Worm (Caenorhabditis elegans) whole organism, early embryonic: Measurements from ENCODE around the gene ZC196.3.

ENCODE experiments used
- B0310.2 ChIP-seq: sonication (generic microtip); optimal IDR thresholded peaks from 2 replicates; lab custom pipeline; 2016; ENCODE audit warnings: mild to moderate bottlenecking, missing genetic modification characterization, missing compliant biosample characterization
- F13C5.2 ChIP-seq: sonication (generic microtip); optimal IDR thresholded peaks from 2 replicates; lab custom pipeline; 2017; ENCODE audit warnings: mild to moderate bottlenecking, missing genetic modification characterization, inconsistent platforms, missing compliant biosample characterization
- aly-1 ChIP-seq: sonication (generic microtip); optimal IDR thresholded peaks from 2 replicates; lab custom pipeline; 2016; ENCODE audit warnings: missing genetic modification characterization, missing compliant biosample characterization
- ama-1 ChIP-seq: fragments of 150-350 bp; optimal IDR thresholded peaks from 2 replicates; lab custom pipeline; 2014
- ceh-13 ChIP-seq: fragments of 200-800 bp; sonication (Bioruptor generic); optimal IDR thresholded peaks from 2 replicates; lab custom pipeline; 2018; ENCODE audit warnings: mild to moderate bottlenecking, missing genetic modification characterization, missing compliant biosample characterization
- ceh-36 ChIP-seq: sonication (generic microtip); optimal IDR thresholded peaks from 2 replicates; lab custom pipeline; 2016; ENCODE audit warnings: missing genetic modification characterization, inconsistent platforms, missing compliant biosample characterization
- ets-7 ChIP-seq: sonication (generic microtip); optimal IDR thresholded peaks from 2 replicates; lab custom pipeline; 2016; ENCODE audit warnings: missing genotype, missing genetic modification characterization, missing compliant biosample characterization
- flt-1 ChIP-seq: fragments of 200-800 bp; sonication (Bioruptor generic); IDR thresholded peaks from 2 replicates; pipeline ENCODE4 v1.3.6; 2022; ENCODE audit warnings: missing genetic modification characterization, missing compliant biosample characterization
- hmbx-1 ChIP-seq: sonication (generic microtip); optimal IDR thresholded peaks from 2 replicates; lab custom pipeline; 2016; ENCODE audit warnings: mild to moderate bottlenecking, missing genetic modification characterization, missing compliant biosample characterization
- hmg-4 ChIP-seq: fragments of 200-800 bp; sonication (Bioruptor generic); optimal IDR thresholded peaks from 2 replicates; lab custom pipeline; 2018; ENCODE audit warnings: mild to moderate bottlenecking, missing genetic modification characterization, missing compliant biosample characterization
- hnd-1 ChIP-seq: sonication (generic microtip); optimal IDR thresholded peaks from 2 replicates; lab custom pipeline; 2016; ENCODE audit warnings: missing genetic modification characterization, missing compliant biosample characterization
- pes-1 ChIP-seq: fragments of 200-800 bp; sonication (Bioruptor generic); IDR thresholded peaks from 2 replicates; pipeline ENCODE4 v1.3.6; 2022; ENCODE audit warnings: missing genetic modification reagents, missing genetic modification characterization, missing compliant biosample characterization
- scrt-1 ChIP-seq: fragments of 200-800 bp; sonication (Bioruptor generic); IDR thresholded peaks from 2 replicates; pipeline ENCODE4 v1.3.6; 2022; ENCODE audit warnings: missing genetic modification characterization, missing compliant biosample characterization
- sea-1 ChIP-seq: fragments of 200-800 bp; sonication (Bioruptor generic); conservative IDR thresholded peaks from 2 replicates; pipeline ENCODE4 v1.3.6; 2022; ENCODE audit warnings: missing genetic modification characterization, missing compliant biosample characterization
- tbx-11 ChIP-seq: fragments of 200-800 bp; sonication (Bioruptor generic); IDR thresholded peaks from 2 replicates; pipeline ENCODE4 v1.3.6; 2022; ENCODE audit warnings: missing genetic modification characterization, missing compliant biosample characterization
- tbx-37 ChIP-seq: fragments of 200-800 bp; sonication (Bioruptor generic); conservative IDR thresholded peaks from 2 replicates; pipeline ENCODE4 v1.3.6; 2022; ENCODE audit warnings: missing genetic modification reagents, missing genetic modification characterization, missing compliant biosample characterization
- tra-4 ChIP-seq: sonication (generic microtip); optimal IDR thresholded peaks from 2 replicates; lab custom pipeline; 2017; ENCODE audit warnings: missing genetic modification characterization, missing compliant biosample characterization

The ZC196.3 gene

DNA sequence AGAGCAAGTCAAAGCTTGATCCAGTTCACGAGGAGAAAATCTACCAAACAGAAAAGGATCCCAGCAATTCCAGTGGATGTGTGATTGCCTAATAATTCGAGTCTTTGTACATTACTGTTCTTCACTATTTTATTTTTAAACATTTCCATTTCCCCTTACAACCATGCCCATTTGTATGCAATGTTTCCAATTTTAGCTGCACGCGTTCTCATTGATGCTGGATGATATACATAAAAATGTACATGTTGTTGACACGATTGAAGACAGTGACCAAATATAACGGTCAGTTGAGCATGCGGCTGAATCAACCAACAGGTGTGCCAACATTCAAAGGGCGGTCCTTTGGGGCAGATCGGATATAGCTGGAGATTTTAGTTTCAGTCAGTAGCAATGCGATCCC, 39.8 kb downstream of the ZC196.3 start, which contains the start of gene B0507.1:
Gene B0507.1 (plus strand): TSS at position 301 of the 400 bp plus-strand sequence.
- TF ChIP-seq hmbx-1 (tag; lab: Kevin White, UChicago): no peak
- no peak for TF ChIP-seq hnd-1 (tag; lab: Kevin White, UChicago)
- TF ChIP-seq aly-1 (tag; lab: Kevin White, UChicago): no peak
- no peak for TF ChIP-seq sea-1
- no peak for TF ChIP-seq tbx-37 (GFP tag; lab: Robert Waterston, UW)
- TF ChIP-seq ets-7 (tag; lab: Kevin White, UChicago): no peak
- no peak for TF ChIP-seq ceh-36 (tag; lab: Kevin White, UChicago)

DNA sequence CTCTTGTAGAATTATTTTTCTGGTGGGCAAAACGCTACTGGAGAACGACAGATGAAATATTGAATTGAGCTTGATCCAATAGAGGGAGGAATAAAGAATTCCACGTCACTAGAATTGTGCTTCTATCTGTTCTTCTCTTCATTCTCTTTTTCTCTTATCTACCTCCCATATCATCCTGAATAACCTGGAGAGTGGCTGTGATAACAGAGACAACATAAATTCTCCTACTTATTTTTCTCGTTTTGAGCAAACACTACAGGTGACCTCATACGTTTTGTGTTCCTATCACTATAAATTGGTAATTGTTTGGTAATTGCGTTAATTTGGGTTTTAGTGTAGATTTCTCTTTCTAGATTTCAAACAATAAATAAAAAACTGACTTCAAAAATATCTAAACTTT, 44.7 kb downstream of the ZC196.3 start:
- no peak for TF ChIP-seq tra-4 (tag; lab: Kevin White, UChicago)
- no peak for TF ChIP-seq ets-7 (tag; lab: Kevin White, UChicago)
- no peak for TF ChIP-seq sea-1

DNA sequence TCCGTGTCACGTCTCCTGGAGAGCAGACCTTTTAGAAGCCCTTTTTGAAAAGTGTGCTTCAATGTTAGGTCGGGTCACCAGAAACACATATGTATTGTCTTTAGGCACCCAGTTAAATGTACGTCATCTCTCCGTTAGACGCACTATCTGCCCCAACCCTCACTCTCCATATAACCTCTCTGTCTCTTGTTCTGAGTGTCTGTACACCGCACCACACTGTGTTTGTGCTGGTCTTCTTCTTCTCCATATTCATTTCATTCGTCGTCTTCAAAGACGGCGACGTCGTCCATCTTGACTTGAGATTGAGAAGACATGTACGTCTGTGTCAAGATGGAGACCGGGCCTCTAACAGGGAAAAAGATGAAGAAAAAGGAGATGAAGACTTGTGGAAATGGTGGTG, 45.6 kb downstream of the ZC196.3 start:
- TF ChIP-seq scrt-1 (GFP tag; lab: Robert Waterston, UW) (no peak), ama-1 (lab: Kevin White, UChicago) (no peak), tbx-37 (GFP tag; lab: Robert Waterston, UW) (0 out of 2 replicates have a peak, but pooled peaks have one; percentile 10), ceh-13 (GFP tag; lab: Kevin White, UChicago) (no peak)

DNA sequence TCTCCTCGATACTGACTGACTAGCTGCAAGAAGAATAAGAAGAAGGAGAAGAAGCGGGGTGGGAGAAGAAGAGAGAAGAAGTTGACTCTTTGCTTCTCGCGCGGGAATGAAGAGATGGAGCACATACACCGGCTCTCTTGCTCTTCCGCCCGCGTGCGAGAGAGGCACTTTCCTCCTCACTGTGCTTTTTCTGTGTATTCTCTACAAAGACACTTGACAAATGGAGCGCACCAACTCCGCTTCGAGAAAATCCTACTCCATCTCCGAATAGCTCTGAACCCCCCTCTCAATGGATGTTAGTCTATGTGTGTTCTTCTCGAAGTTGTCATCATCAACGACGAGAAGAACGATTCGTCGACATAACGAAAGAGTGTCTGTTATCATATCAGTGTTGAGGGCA, 48.0 kb downstream of the ZC196.3 start:
- TF ChIP-seq aly-1 (tag; lab: Kevin White, UChicago) (no peak), hmg-4 (GFP tag; lab: Kevin White, UChicago) (peak; percentile 45)

DNA sequence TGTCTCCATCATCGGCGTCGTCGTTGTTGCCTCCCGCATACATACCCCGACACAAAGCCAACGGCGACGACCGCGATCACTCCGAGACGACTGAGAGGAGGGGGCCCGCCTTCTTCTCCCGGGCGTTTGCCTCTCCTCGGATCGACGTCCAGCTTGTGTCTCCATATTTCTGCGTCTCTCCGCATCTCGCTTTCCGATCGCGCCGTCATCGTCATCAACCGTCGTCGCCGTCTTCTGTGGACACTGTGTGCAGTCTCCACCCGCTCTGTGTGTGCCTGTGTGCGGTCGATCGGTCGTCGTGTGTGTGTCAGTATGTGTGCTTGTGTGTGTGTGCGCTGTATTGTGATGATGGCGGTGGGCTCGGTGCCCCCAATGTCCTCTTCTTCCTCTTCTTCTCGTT, 49.1 kb downstream of the ZC196.3 start:
- TF ChIP-seq sea-1: 0 out of 2 replicates have a peak, but pooled peaks have one; percentile 52
- TF ChIP-seq scrt-1 (GFP tag; lab: Robert Waterston, UW): peak; percentile 59; the same call in 1 of the 2 replicates
- no peak for TF ChIP-seq flt-1 (GFP tag; lab: Robert Waterston, UW)
- TF ChIP-seq tbx-11 (GFP tag; lab: Robert Waterston, UW): no peak
- TF ChIP-seq pes-1: peak; percentile 50
- no peak for TF ChIP-seq hmbx-1 (tag; lab: Kevin White, UChicago)
- no peak for TF ChIP-seq ama-1 (lab: Kevin White, UChicago)
- no peak for TF ChIP-seq tra-4 (tag; lab: Kevin White, UChicago)
- TF ChIP-seq B0310.2 (tag; lab: Kevin White, UChicago): peak; percentile 47
- peak; percentile 21 for TF ChIP-seq aly-1 (tag; lab: Kevin White, UChicago)
- TF ChIP-seq F13C5.2 (tag; lab: Kevin White, UChicago): peak; percentile 21
- no peak for TF ChIP-seq ets-7 (tag; lab: Kevin White, UChicago)
- TF ChIP-seq ceh-36 (tag; lab: Kevin White, UChicago): peak; percentile 59
- peak; percentile 94 for TF ChIP-seq hmg-4 (GFP tag; lab: Kevin White, UChicago)

DNA sequence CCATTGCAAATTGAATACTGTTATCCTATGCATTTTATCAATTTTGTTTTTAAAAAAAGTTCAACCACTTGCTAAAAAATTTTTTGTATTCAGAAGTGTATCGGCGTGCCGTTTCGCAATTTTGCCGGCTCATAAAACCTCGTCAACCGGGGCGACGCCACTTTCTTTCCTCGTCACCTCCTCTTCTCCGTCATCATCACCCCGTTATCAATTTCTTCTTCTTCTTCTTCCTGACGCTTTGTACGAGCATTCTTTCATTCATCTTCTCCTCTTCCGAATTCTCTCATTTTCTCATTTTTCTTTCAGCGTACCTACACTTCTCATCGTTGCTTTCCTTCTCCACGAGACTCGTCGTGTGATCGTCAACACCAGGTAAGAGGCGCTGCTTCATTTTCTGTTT, 49.8 kb downstream of the ZC196.3 start, which contains the start of gene sup-37:
Gene sup-37 (plus strand): TSS at position 301 of the 400 bp plus-strand sequence.
- TF ChIP-seq hmbx-1 (tag; lab: Kevin White, UChicago) (no peak), tbx-11 (GFP tag; lab: Robert Waterston, UW) (no peak), ama-1 (lab: Kevin White, UChicago) (no peak), F13C5.2 (tag; lab: Kevin White, UChicago) (no peak), flt-1 (GFP tag; lab: Robert Waterston, UW) (no peak), tra-4 (tag; lab: Kevin White, UChicago) (no peak), tbx-37 (GFP tag; lab: Robert Waterston, UW) (no peak), scrt-1 (GFP tag; lab: Robert Waterston, UW) (no peak), aly-1 (tag; lab: Kevin White, UChicago) (no peak), hmg-4 (GFP tag; lab: Kevin White, UChicago) (no peak), pes-1 (no peak), B0310.2 (tag; lab: Kevin White, UChicago) (no peak), ets-7 (tag; lab: Kevin White, UChicago) (no peak), sea-1 (no peak), ceh-13 (GFP tag; lab: Kevin White, UChicago) (no peak), hnd-1 (tag; lab: Kevin White, UChicago) (no peak)
